Worm (Caenorhabditis elegans): Measurements from ENCODE around the gene frpr-15.
A peak's percentile ranks its signal among the peaks of the same experiment; 100 is the strongest.

Gene frpr-15

ce11 chrV:12741684-12742083, 61.8 kb downstream of the frpr-15 start, which contains the start of gene hrg-7:
Gene hrg-7, plus strand, starts transcription at chrV:12742041.
- TF ChIP-seq F26F4.8 (GFP tag; conservative IDR thresholded peaks at IDR 0.05) (no peak), spr-3 (GFP tag; optimal IDR thresholded peaks at IDR 0.05) (no peak), T20F7.1 (GFP tag; optimal IDR thresholded peaks at IDR 0.05) (no peak), egl-27 (tag; optimal IDR thresholded peaks at IDR 0.05) (no peak), lin-39 (tag; optimal IDR thresholded peaks at IDR 0.05) (no peak), gei-8 (GFP tag; optimal IDR thresholded peaks at IDR 0.05) (no peak), nhr-48 (tag; optimal IDR thresholded peaks at IDR 0.05) (no peak), attf-4 (tag; optimal IDR thresholded peaks at IDR 0.05) (no peak), nhr-6 (tag; optimal IDR thresholded peaks at IDR 0.05) (peak; percentile 40), tag-97 (GFP tag; IDR thresholded peaks at IDR 0.05) (no peak), egl-43 (GFP tag; IDR thresholded peaks at IDR 0.05) (no peak), T26A8.4 (GFP tag; IDR thresholded peaks at IDR 0.05) (no peak), snpc-4 (tag; optimal IDR thresholded peaks at IDR 0.05) (no peak), dmd-6 (GFP tag; IDR thresholded peaks at IDR 0.05) (peak; percentile 39; the same call in 1 of the 2 replicates), zip-11 (GFP tag; IDR thresholded peaks at IDR 0.05) (no peak), F10B5.3 (tag; optimal IDR thresholded peaks at IDR 0.05) (no peak), hlh-11 (tag; optimal IDR thresholded peaks at IDR 0.05) (peak; percentile 51), daf-12 (tag; optimal IDR thresholded peaks at IDR 0.05) (no peak), lin-29 (GFP tag; IDR thresholded peaks at IDR 0.05) (no peak), zfp-2 (tag; optimal IDR thresholded peaks at IDR 0.05) (no peak), tra-1 (GFP tag; IDR thresholded peaks at IDR 0.05) (no peak), lin-1 (GFP tag; IDR thresholded peaks at IDR 0.05) (no peak), dve-1 (tag; optimal IDR thresholded peaks at IDR 0.05; ENCODE audit: insufficient read depth) (peak; percentile 64), ctbp-1 (GFP tag; IDR thresholded peaks at IDR 0.05) (no peak), ama-1 (optimal IDR thresholded peaks at IDR 0.05) (no peak), sdz-12 (GFP tag; optimal IDR thresholded peaks at IDR 0.05) (no peak), ceh-62 (tag; optimal IDR thresholded peaks at IDR 0.05) (no peak), ces-1 (GFP tag; optimal IDR thresholded peaks at IDR 0.05) (no peak), unc-130 (GFP tag; optimal IDR thresholded peaks at IDR 0.05) (no peak), nhr-111 (GFP tag; optimal IDR thresholded peaks at IDR 0.05) (no peak), mdl-1 (tag; optimal IDR thresholded peaks at IDR 0.05) (no peak), daf-16 (GFP tag; optimal IDR thresholded peaks at IDR 0.05) (no peak), daf-16 (tag; optimal IDR thresholded peaks at IDR 0.05) (peak; percentile 63), F44E2.7 (GFP tag; IDR thresholded peaks at IDR 0.05) (no peak), mep-1 (tag; optimal IDR thresholded peaks at IDR 0.05) (peak; percentile 10), zip-2 (tag; optimal IDR thresholded peaks at IDR 0.05) (no peak), jun-1 (tag; optimal IDR thresholded peaks at IDR 0.05) (no peak), D1046.2 (GFP tag; IDR thresholded peaks at IDR 0.05) (no peak), unc-62 (GFP tag; optimal IDR thresholded peaks at IDR 0.05 in 1 of 2) (no peak), unc-62 (tag; optimal IDR thresholded peaks at IDR 0.05) (no peak), mxl-3 (GFP tag; optimal IDR thresholded peaks at IDR 0.05) (no peak), Y5F2A.4 (GFP tag; optimal IDR thresholded peaks at IDR 0.05) (no peak), ztf-11 (tag; optimal IDR thresholded peaks at IDR 0.05) (no peak), duxl-1 (tag; optimal IDR thresholded peaks at IDR 0.05; ENCODE audit: poor library complexity) (no peak), aha-1 (tag) (no peak), nhr-28 (tag; optimal IDR thresholded peaks at IDR 0.05) (peak; percentile 69), pqm-1 (tag; optimal IDR thresholded peaks at IDR 0.05) (peak; percentile 81), ztf-7 (tag; optimal IDR thresholded peaks at IDR 0.05) (peak; percentile 96), mes-2 (tag; optimal IDR thresholded peaks at IDR 0.05; ENCODE audit: poor library complexity, severe bottlenecking) (no peak), ceh-20 (GFP tag; IDR thresholded peaks at IDR 0.05) (no peak), nhr-25 (tag; optimal IDR thresholded peaks at IDR 0.05; ENCODE audit: borderline replicate concordance, insufficient read depth) (no peak), lsy-2 (tag; optimal IDR thresholded peaks at IDR 0.05) (peak in 1 of 2 experiments; percentile 10), daf-19 (GFP tag; conservative IDR thresholded peaks at IDR 0.05) (no peak)
